Worm (Caenorhabditis elegans): ENCODE measurements around the gene srxa-14.

The srxa-14 gene

ce11 chrV:20623060-20623459 lies 16.3 kb upstream of the srxa-14 start, which contains the start of gene F46B3.8:
F46B3.8 (minus strand) TSS chrV:20623160.
- no peak for TF ChIP-seq nhr-77 (tag; optimal IDR thresholded peaks at IDR 0.05)

- TF ChIP-seq F13H6.1 (tag; optimal IDR thresholded peaks at IDR 0.05) = no peak
- TF ChIP-seq zag-1 (tag; optimal IDR thresholded peaks at IDR 0.05) = no peak
- no peak for TF ChIP-seq elt-3 (tag; optimal IDR thresholded peaks at IDR 0.05)
- no peak for TF ChIP-seq aly-2 (tag; optimal IDR thresholded peaks at IDR 0.05)
- TF ChIP-seq skn-1 (tag; optimal IDR thresholded peaks at IDR 0.05) = no peak
- TF ChIP-seq gmeb-1 (tag; optimal IDR thresholded peaks at IDR 0.05) = no peak
- no peak for TF ChIP-seq unc-39 (tag; optimal IDR thresholded peaks at IDR 0.05)
- no peak for TF ChIP-seq nhr-10 (tag; optimal IDR thresholded peaks at IDR 0.05)
- TF ChIP-seq ztf-4 (tag; optimal IDR thresholded peaks at IDR 0.05) = no peak
- no peak for TF ChIP-seq nhr-12 (tag; optimal IDR thresholded peaks at IDR 0.05)
- TF ChIP-seq sma-9 (GFP tag; optimal IDR thresholded peaks at IDR 0.05) = no peak
- no peak for TF ChIP-seq sma-9 (tag; optimal IDR thresholded peaks at IDR 0.05)
- no peak for TF ChIP-seq mdl-1 (tag; optimal IDR thresholded peaks at IDR 0.05)
- no peak for TF ChIP-seq nhr-77 (tag; optimal IDR thresholded peaks at IDR 0.05)
- TF ChIP-seq ceh-16 (tag; optimal IDR thresholded peaks at IDR 0.05) = no peak
Measured at ce11 chrV:20625260-20625659, 14.1 kb upstream of the srxa-14 start.

ce11 chrV:20626043-20626761 lies 13.2 kb upstream of the srxa-14 start, which contains the start of the genes F46B3.9 and srz-18:
F46B3.9 (minus strand) TSS chrV:20626143.
srz-18 (plus strand) TSS chrV:20626711.
- no peak for TF ChIP-seq lsy-2 (tag; optimal IDR thresholded peaks at IDR 0.05)
- no peak for TF ChIP-seq nhr-25 (tag; optimal IDR thresholded peaks at IDR 0.05)
- TF ChIP-seq ceh-82 (tag; optimal IDR thresholded peaks at IDR 0.05) = no peak
- no peak for TF ChIP-seq ceh-16 (tag; optimal IDR thresholded peaks at IDR 0.05)
- TF ChIP-seq elt-3 (tag; optimal IDR thresholded peaks at IDR 0.05) = no peak
- no peak for TF ChIP-seq nhr-12 (tag; optimal IDR thresholded peaks at IDR 0.05)
- no peak for TF ChIP-seq nhr-6 (tag; optimal IDR thresholded peaks at IDR 0.05)
- TF ChIP-seq mbf-1 (tag; optimal IDR thresholded peaks at IDR 0.05) = no peak
- no peak for TF ChIP-seq F13H6.1 (tag; optimal IDR thresholded peaks at IDR 0.05)
- no peak for TF ChIP-seq sem-4 (tag; optimal IDR thresholded peaks at IDR 0.05)
- TF ChIP-seq elt-1 (tag; optimal IDR thresholded peaks at IDR 0.05) = no peak
- TF ChIP-seq lin-13 (GFP tag; optimal IDR thresholded peaks at IDR 0.05) = no peak
- no peak for TF ChIP-seq nhr-237 (tag; optimal IDR thresholded peaks at IDR 0.05)
- TF ChIP-seq nhr-23 (tag; optimal IDR thresholded peaks at IDR 0.05) = no peak
- no peak for TF ChIP-seq unc-55 (GFP tag; optimal IDR thresholded peaks at IDR 0.05)
- no peak for TF ChIP-seq alr-1 (tag; optimal IDR thresholded peaks at IDR 0.05)
- TF ChIP-seq R02D3.7 (tag; optimal IDR thresholded peaks at IDR 0.05) = no peak

ce11 chrV:20631255-20631654 lies 8.1 kb upstream of the srxa-14 start, which contains the start of gene F46B3.14:
F46B3.14 (minus strand) TSS chrV:20631355.
- TF ChIP-seq unc-62 (GFP tag; optimal IDR thresholded peaks at IDR 0.05) (no peak), C34F6.9 (tag; optimal IDR thresholded peaks at IDR 0.05) (no peak), unc-55 (GFP tag; optimal IDR thresholded peaks at IDR 0.05) (no peak), lin-39 (tag; optimal IDR thresholded peaks at IDR 0.05) (no peak), lin-13 (GFP tag; optimal IDR thresholded peaks at IDR 0.05) (no peak), sma-3 (GFP tag; optimal IDR thresholded peaks at IDR 0.05) (no peak), dmd-4 (tag; optimal IDR thresholded peaks at IDR 0.05) (no peak), ceh-82 (tag; optimal IDR thresholded peaks at IDR 0.05) (no peak), lsy-2 (tag; optimal IDR thresholded peaks at IDR 0.05) (no peak), alr-1 (tag; optimal IDR thresholded peaks at IDR 0.05) (no peak), ztf-1 (GFP tag; conservative IDR thresholded peaks at IDR 0.05) (no peak), aly-2 (tag; optimal IDR thresholded peaks at IDR 0.05) (no peak), nhr-129 (tag; optimal IDR thresholded peaks at IDR 0.05) (no peak), nhr-237 (tag; optimal IDR thresholded peaks at IDR 0.05) (no peak), nhr-11 (tag; optimal IDR thresholded peaks at IDR 0.05) (no peak), unc-39 (tag; optimal IDR thresholded peaks at IDR 0.05) (no peak), snpc-4 (tag; optimal IDR thresholded peaks at IDR 0.05) (no peak)
